Fruit fly (Drosophila melanogaster) whole organism, embryonic: Measurements from ENCODE around the gene fwe.

Experiments used
- Antp ChIP-seq: fragments of 200-800 bp; sonication (Bioruptor generic); optimal IDR thresholded peaks from 3 replicates; lab custom pipeline; 2016; ENCODE audit warnings: missing biosample characterization, missing genetic modification characterization
- Bdp1 ChIP-seq: fragments of 200-800 bp; sonication (Bioruptor generic); optimal IDR thresholded peaks from 3 replicates; lab custom pipeline; 2016; ENCODE audit warnings: missing biosample characterization, missing genetic modification characterization
- Bgb ChIP-seq: fragments of 200-800 bp; sonication (Bioruptor generic); IDR thresholded peaks from 2 replicates; pipeline ENCODE4 v1.3.6; 2022; ENCODE audit warnings: missing biosample characterization, missing genetic modification characterization; ENCODE audit not compliant: partially characterized antibody
- C15 ChIP-seq: fragments of 200-800 bp; sonication (Bioruptor generic); IDR thresholded peaks from 3 replicates; pipeline ENCODE4 v1.3.6; 2022; ENCODE audit warnings: missing biosample characterization, missing genetic modification characterization
- CG10565 ChIP-seq: fragments of 200-800 bp; sonication (Bioruptor generic); optimal IDR thresholded peaks from 3 replicates; lab custom pipeline; 2016; ENCODE audit warnings: missing biosample characterization, mild to moderate bottlenecking, missing genetic modification characterization
- CG10979 ChIP-seq: fragments of 200-800 bp; sonication (Bioruptor generic); optimal IDR thresholded peaks from 2 replicates; lab custom pipeline; 2018; ENCODE audit warnings: missing biosample characterization, mild to moderate bottlenecking, missing genetic modification characterization, moderate library complexity
- CG11398 ChIP-seq: fragments of 200-800 bp; sonication (Bioruptor generic); optimal IDR thresholded peaks from 2 replicates; lab custom pipeline; 2016; ENCODE audit warnings: missing biosample characterization, missing genetic modification characterization
- CG12659 ChIP-seq: fragments of 200-800 bp; sonication (Bioruptor generic); optimal IDR thresholded peaks from 3 replicates; lab custom pipeline; 2017; ENCODE audit warnings: mild to moderate bottlenecking, missing biosample characterization, missing genetic modification reagents, missing genetic modification characterization
- CG13424 ChIP-seq: fragments of 200-800 bp; sonication (Bioruptor generic); optimal IDR thresholded peaks from 2 replicates; lab custom pipeline; 2019; ENCODE audit warnings: missing biosample characterization, mild to moderate bottlenecking, missing genetic modification characterization, moderate library complexity
- CG14667 ChIP-seq: fragments of 200-800 bp; sonication (Bioruptor generic); IDR thresholded peaks from 2 replicates; pipeline ENCODE4 v1.3.6; 2022; ENCODE audit warnings: missing biosample characterization, missing genetic modification characterization
- CG14965 ChIP-seq: fragments of 200-800 bp; sonication (Bioruptor generic); optimal IDR thresholded peaks from 2 replicates; lab custom pipeline; 2016; ENCODE audit warnings: missing biosample characterization, missing genetic modification characterization, borderline replicate concordance
- CG15696 ChIP-seq: fragments of 200-800 bp; sonication (Bioruptor generic); optimal IDR thresholded peaks from 2 replicates; lab custom pipeline; 2019; ENCODE audit warnings: missing biosample characterization, mild to moderate bottlenecking, missing genetic modification characterization, moderate library complexity
- CG17361 ChIP-seq: fragments of 200-800 bp; sonication (Bioruptor generic); IDR thresholded peaks from 3 replicates; pipeline ENCODE4 v1.3.6; 2022; ENCODE audit warnings: missing biosample characterization, missing genetic modification characterization
- CG17802 ChIP-seq: fragments of 200-800 bp; sonication (Bioruptor generic); optimal IDR thresholded peaks from 2 replicates; lab custom pipeline; 2018; ENCODE audit warnings: missing biosample characterization, mild to moderate bottlenecking, missing genetic modification characterization, moderate library complexity
- CG2712 ChIP-seq: fragments of 200-800 bp; optimal IDR thresholded peaks from 3 replicates; lab custom pipeline; 2019; ENCODE audit warnings: missing biosample characterization, mild to moderate bottlenecking, missing genetic modification characterization, moderate library complexity
- CG33213 ChIP-seq: fragments of 200-800 bp; sonication (Bioruptor generic); optimal IDR thresholded peaks from 3 replicates; lab custom pipeline; 2016; ENCODE audit warnings: missing biosample characterization, missing genetic modification characterization
- CG34224 ChIP-seq: fragments of 200-800 bp; sonication (Bioruptor generic); IDR thresholded peaks from 3 replicates; pipeline ENCODE4 v1.3.6; 2022; ENCODE audit warnings: missing biosample characterization, missing genetic modification characterization; ENCODE audit not compliant: partially characterized antibody
- CG34422 ChIP-seq: fragments of 200-800 bp; sonication (Bioruptor generic); IDR thresholded peaks from 3 replicates; pipeline ENCODE4 v1.3.6; 2022; ENCODE audit warnings: missing biosample characterization, missing genetic modification characterization
- CG3995 ChIP-seq: fragments of 200-800 bp; sonication (Bioruptor generic); optimal IDR thresholded peaks from 3 replicates; lab custom pipeline; 2016; ENCODE audit warnings: missing biosample characterization, missing genetic modification characterization
- CG4404 ChIP-seq: fragments of 200-800 bp; sonication (Bioruptor generic); IDR thresholded peaks from 2 replicates; pipeline ENCODE4 v1.3.6; 2022; ENCODE audit warnings: missing biosample characterization, missing genetic modification characterization
- CG6683 ChIP-seq: fragments of 200-800 bp; sonication (Bioruptor generic); optimal IDR thresholded peaks from 2 replicates; lab custom pipeline; 2017; ENCODE audit warnings: missing biosample characterization, mild to moderate bottlenecking, missing genetic modification characterization, missing genetic modification reagents
- CG6791 ChIP-seq: fragments of 200-800 bp; sonication (Bioruptor generic); IDR thresholded peaks from 3 replicates; pipeline ENCODE4 v1.3.6; 2022; ENCODE audit warnings: missing biosample characterization, missing genetic modification characterization; ENCODE audit not compliant: partially characterized antibody
- CG7839 ChIP-seq: fragments of 200-800 bp; sonication (Bioruptor generic); optimal IDR thresholded peaks from 3 replicates; lab custom pipeline; 2018; ENCODE audit warnings: missing biosample characterization, mild to moderate bottlenecking, missing genetic modification characterization, moderate library complexity
- CG7987 ChIP-seq: fragments of 200-800 bp; sonication (Bioruptor generic); optimal IDR thresholded peaks from 2 replicates; lab custom pipeline; 2018; ENCODE audit warnings: missing biosample characterization, mild to moderate bottlenecking, missing genetic modification characterization, moderate library complexity
- Doc3 ChIP-seq: fragments of 200-800 bp; sonication (Bioruptor generic); IDR thresholded peaks from 3 replicates; pipeline ENCODE4 v1.3.6; 2022; ENCODE audit warnings: missing biosample characterization, missing genetic modification characterization; ENCODE audit not compliant: partially characterized antibody
- Drgx ChIP-seq: fragments of 200-800 bp; sonication (Bioruptor generic); IDR thresholded peaks from 2 replicates; pipeline ENCODE4 v1.3.6; 2022; ENCODE audit warnings: missing biosample characterization, missing genetic modification characterization
- Gsc ChIP-seq: fragments of 200-800 bp; sonication (Bioruptor generic); IDR thresholded peaks from 2 replicates; pipeline ENCODE4 v1.3.6; 2022; ENCODE audit warnings: missing biosample characterization, missing genetic modification characterization
- HHEX ChIP-seq: fragments of 200-800 bp; sonication (Bioruptor generic); optimal IDR thresholded peaks from 3 replicates; lab custom pipeline; 2017; ENCODE audit warnings: missing biosample characterization, mild to moderate bottlenecking, missing genetic modification characterization, missing genetic modification reagents
- Hmr ChIP-seq: fragments of 200-800 bp; sonication (Bioruptor generic); optimal IDR thresholded peaks from 3 replicates; lab custom pipeline; 2017; ENCODE audit warnings: mild to moderate bottlenecking, missing biosample characterization, missing genetic modification reagents, missing genetic modification characterization
- Mrtf ChIP-seq: fragments of 200-800 bp; sonication (Bioruptor generic); IDR thresholded peaks from 3 replicates; pipeline ENCODE4 v1.3.6; 2022; ENCODE audit warnings: missing biosample characterization, missing genetic modification characterization
- Neu2 ChIP-seq: fragments of 200-800 bp; sonication (Bioruptor generic); optimal IDR thresholded peaks from 3 replicates; lab custom pipeline; 2016; ENCODE audit warnings: missing biosample characterization, missing genetic modification characterization, borderline replicate concordance
- NfI ChIP-seq: fragments of 200-800 bp; sonication (Bioruptor generic); optimal IDR thresholded peaks from 3 replicates; lab custom pipeline; 2018; ENCODE audit warnings: missing biosample characterization, mild to moderate bottlenecking, missing genetic modification characterization, moderate library complexity
- Oli ChIP-seq: fragments of 200-800 bp; sonication (Bioruptor generic); optimal IDR thresholded peaks from 2 replicates; lab custom pipeline; 2018; ENCODE audit warnings: missing biosample characterization, mild to moderate bottlenecking, missing genetic modification characterization, moderate library complexity
- abd-A ChIP-seq: fragments of 200-800 bp; sonication (Bioruptor generic); optimal IDR thresholded peaks from 3 replicates; lab custom pipeline; 2019; ENCODE audit warnings: missing biosample characterization, mild to moderate bottlenecking, missing genetic modification characterization, moderate library complexity
- aop ChIP-seq: fragments of 200-800 bp; sonication (Bioruptor generic); IDR thresholded peaks from 2 replicates; pipeline ENCODE4 v1.3.6; 2022; ENCODE audit warnings: missing biosample characterization, missing genetic modification characterization
- crol ChIP-seq: fragments of 200-800 bp; sonication (Bioruptor generic); IDR thresholded peaks from 2 replicates; pipeline ENCODE4 v1.3.6; 2022; ENCODE audit warnings: missing biosample characterization, missing genetic modification characterization
- dpn ChIP-seq, 2 experiments: fragments of 200-800 bp; sonication (Bioruptor generic); optimal IDR thresholded peaks; 3 replicates each; lab custom pipeline; 2016; ENCODE audit warnings: missing biosample characterization in 2 of 2, missing genetic modification characterization in 2 of 2
- ems ChIP-seq: fragments of 200-800 bp; sonication (Bioruptor generic); optimal IDR thresholded peaks from 3 replicates; lab custom pipeline; 2016; ENCODE audit warnings: missing biosample characterization, missing genetic modification characterization
- h ChIP-seq: fragments of >200 bp; optimal IDR thresholded peaks from 2 replicates; lab custom pipeline; 2017
- ken ChIP-seq: fragments of 200-800 bp; sonication (Bioruptor generic); IDR thresholded peaks from 3 replicates; pipeline ENCODE4 v1.3.6; 2022; ENCODE audit warnings: missing biosample characterization, missing genetic modification characterization
- lab ChIP-seq: fragments of 200-800 bp; sonication (Bioruptor generic); optimal IDR thresholded peaks from 3 replicates; lab custom pipeline; 2017; ENCODE audit warnings: missing biosample characterization, missing genetic modification characterization, mild to moderate bottlenecking, moderate library complexity, missing genetic modification reagents
- lbe ChIP-seq: fragments of 200-800 bp; sonication (Bioruptor generic); optimal IDR thresholded peaks from 2 replicates; lab custom pipeline; 2016; ENCODE audit warnings: missing biosample characterization, mild to moderate bottlenecking, missing genetic modification characterization
- mam ChIP-seq: fragments of 200-800 bp; sonication (Bioruptor generic); optimal IDR thresholded peaks from 3 replicates; lab custom pipeline; 2016; ENCODE audit warnings: missing biosample characterization, missing genetic modification characterization
- oc ChIP-seq: fragments of 200-800 bp; sonication (Bioruptor generic); optimal IDR thresholded peaks from 2 replicates; lab custom pipeline; 2018; ENCODE audit warnings: missing biosample characterization, mild to moderate bottlenecking, missing genetic modification characterization, moderate library complexity
- pum ChIP-seq: fragments of 200-800 bp; sonication (Bioruptor generic); optimal IDR thresholded peaks from 2 replicates; lab custom pipeline; 2016; ENCODE audit warnings: missing biosample characterization, missing genetic modification characterization
- pzg ChIP-seq: fragments of 200-800 bp; sonication (Bioruptor generic); optimal IDR thresholded peaks from 3 replicates; lab custom pipeline; 2018; ENCODE audit warnings: missing biosample characterization, mild to moderate bottlenecking, missing genetic modification characterization, moderate library complexity
- repo ChIP-seq: fragments of 200-800 bp; sonication (Bioruptor generic); optimal IDR thresholded peaks from 2 replicates; lab custom pipeline; 2016; ENCODE audit warnings: missing biosample characterization, missing genetic modification characterization
- seq ChIP-seq: fragments of 200-800 bp; sonication (Bioruptor generic); IDR thresholded peaks from 2 replicates; pipeline ENCODE4 v1.3.6; 2022; ENCODE audit warnings: missing biosample characterization, missing genetic modification characterization
- tgo ChIP-seq: fragments of 200-800 bp; sonication (Bioruptor generic); IDR thresholded peaks from 3 replicates; pipeline ENCODE4 v1.3.6; 2022; ENCODE audit warnings: missing biosample characterization, missing genetic modification characterization
- vfl ChIP-seq: fragments of 200-800 bp; sonication (Bioruptor generic); optimal IDR thresholded peaks from 2 replicates; lab custom pipeline; 2016; ENCODE audit warnings: missing biosample characterization, missing genetic modification characterization
- zf30C ChIP-seq: fragments of 200-800 bp; sonication (Bioruptor generic); optimal IDR thresholded peaks from 3 replicates; lab custom pipeline; 2018; ENCODE audit warnings: missing biosample characterization, mild to moderate bottlenecking, missing genetic modification characterization

fwe gene

dm6 chr3L:15768947-15769389, 47.2 kb downstream of the fwe start (continued):
- TF ChIP-seq CG14667 (GFP tag; lab: Robert Waterston, UW), result peak; percentile 27; the same call in 1 of the 2 replicates
- no peak for TF ChIP-seq CG10565 (GFP tag; lab: Kevin White, UChicago)
- no peak for TF ChIP-seq vfl (GFP tag; lab: Kevin White, UChicago)
- TF ChIP-seq CG34224 (GFP tag; lab: Robert Waterston, UW), result no peak
- no peak for TF ChIP-seq Drgx
- TF ChIP-seq abd-A (tag; lab: Kevin White, UChicago), result no peak
- TF ChIP-seq CG17361 (GFP tag; lab: Robert Waterston, UW), result peak; percentile 85
- no peak; the same call in 2 of the 3 replicates for TF ChIP-seq ken (GFP tag; lab: Robert Waterston, UW)
- no peak for TF ChIP-seq CG6791 (GFP tag; lab: Robert Waterston, UW)
- TF ChIP-seq CG3995 (GFP tag; lab: Kevin White, UChicago), result no peak
- no peak for TF ChIP-seq Bgb (GFP tag; lab: Robert Waterston, UW)
- peak; percentile 75 for TF ChIP-seq Oli (tag; lab: Kevin White, UChicago)
- TF ChIP-seq CG4404, result peak; percentile 72
- TF ChIP-seq Doc3 (GFP tag; lab: Robert Waterston, UW), result no peak
- TF ChIP-seq pzg (GFP tag; lab: Kevin White, UChicago), result no peak
- TF ChIP-seq ems, result no peak
- TF ChIP-seq CG17802, result peak; percentile 15
- TF ChIP-seq crol (GFP tag; lab: Robert Waterston, UW), result no peak
- TF ChIP-seq CG14965 (GFP tag; lab: Kevin White, UChicago), result no peak
- no peak for TF ChIP-seq mam (GFP tag; lab: Kevin White, UChicago)
- TF ChIP-seq CG10979 (tag; lab: Kevin White, UChicago), result peak; percentile 87
- TF ChIP-seq CG2712 (tag; lab: Kevin White, UChicago), result peak; percentile 93
- TF ChIP-seq Hmr, result peak; percentile 15
- TF ChIP-seq h (lab: Kevin White, UChicago), result no peak
- no peak for TF ChIP-seq seq (GFP tag; lab: Robert Waterston, UW)
- peak; percentile 36 for TF ChIP-seq CG12659 (GFP tag; lab: Kevin White, UChicago)
- TF ChIP-seq HHEX (GFP tag; lab: Kevin White, UChicago), result peak; percentile 55
- no peak for TF ChIP-seq Neu2 (GFP tag; lab: Kevin White, UChicago)
- peak; percentile 73 for TF ChIP-seq CG7839 (tag; lab: Kevin White, UChicago)
- no peak for TF ChIP-seq C15 (GFP tag; lab: Robert Waterston, UW)
- peak; percentile 56 for TF ChIP-seq oc (tag; lab: Kevin White, UChicago)
- TF ChIP-seq CG13424 (tag; lab: Kevin White, UChicago), result peak; percentile 73
- TF ChIP-seq CG7987 (GFP tag; lab: Kevin White, UChicago), result no peak
- peak; percentile 76 for TF ChIP-seq lab
- no peak for TF ChIP-seq pum (GFP tag; lab: Kevin White, UChicago)
- no peak for TF ChIP-seq aop
- TF ChIP-seq CG33213, result no peak
- TF ChIP-seq Mrtf (GFP tag; lab: Robert Waterston, UW), result peak; percentile 36; the same call in 1 of the 3 replicates
- no peak for TF ChIP-seq lbe
- TF ChIP-seq Gsc (GFP tag; lab: Robert Waterston, UW), result no peak
- TF ChIP-seq Antp (GFP tag; lab: Kevin White, UChicago), result no peak
- TF ChIP-seq CG34422 (GFP tag; lab: Robert Waterston, UW), result 0 out of 3 replicates have a peak, but pooled peaks have one; percentile 50
- TF ChIP-seq CG6683, result peak; percentile 36
- TF ChIP-seq dpn (GFP tag; optimal IDR thresholded peaks at IDR 0.05; lab: Kevin White, UChicago), result peak in 1 of 2 experiments; percentile 48
- peak; percentile 68 for TF ChIP-seq tgo
- peak; percentile 72 for TF ChIP-seq zf30C (GFP tag; lab: Kevin White, UChicago)
- no peak for TF ChIP-seq repo
- TF ChIP-seq NfI (GFP tag; lab: Kevin White, UChicago), result peak; percentile 17
- no peak for TF ChIP-seq Bdp1
- peak; percentile 71 for TF ChIP-seq CG15696 (tag; lab: Kevin White, UChicago)
- no peak for TF ChIP-seq CG11398 (GFP tag; lab: Kevin White, UChicago)
